Fruit fly (Drosophila melanogaster): Measurements from ENCODE around the gene Idh.

dm6 chr3L:8336372-8336771 is 24.3 kb downstream of the Idh start, which contains the start of gene Cpr66Cb:
- no peak for TF ChIP-seq hkb (optimal IDR thresholded peaks at IDR 0.05)
- no peak for TF ChIP-seq hkb (GFP tag; IDR thresholded peaks at IDR 0.05)
- TF ChIP-seq Hr3 (GFP tag; optimal IDR thresholded peaks at IDR 0.05), result no peak
- no peak for TF ChIP-seq CG12071 (GFP tag; optimal IDR thresholded peaks at IDR 0.05)
- TF ChIP-seq cad (GFP tag; optimal IDR thresholded peaks at IDR 0.05), result no peak
- no peak for TF ChIP-seq kay (GFP tag; optimal IDR thresholded peaks at IDR 0.05)
- TF ChIP-seq CG10543 (GFP tag; optimal IDR thresholded peaks at IDR 0.05), result no peak
- TF ChIP-seq CG9727 (GFP tag; optimal IDR thresholded peaks at IDR 0.05), result no peak
- no peak for TF ChIP-seq Sin3A (optimal IDR thresholded peaks at IDR 0.05)
- TF ChIP-seq nom (GFP tag; optimal IDR thresholded peaks at IDR 0.05), result no peak
- TF ChIP-seq ac (GFP tag; optimal IDR thresholded peaks at IDR 0.05), result no peak
- TF ChIP-seq grn (GFP tag; optimal IDR thresholded peaks at IDR 0.05), result no peak
- no peak for TF ChIP-seq MBD-R2 (GFP tag; IDR thresholded peaks at IDR 0.05)

Data from whole organism, embryonic.